Worm (Caenorhabditis elegans) whole organism, early embryonic: Measurements from ENCODE around the gene T01E8.1.

Experiments used
- aly-1 ChIP-seq: sonication (generic microtip); optimal IDR thresholded peaks from 2 replicates; lab custom pipeline; 2016; ENCODE audit warnings: missing genetic modification characterization, missing compliant biosample characterization
- ama-1 ChIP-seq: fragments of 150-350 bp; optimal IDR thresholded peaks from 2 replicates; lab custom pipeline; 2014
- ceh-13 ChIP-seq: fragments of 200-800 bp; sonication (Bioruptor generic); optimal IDR thresholded peaks from 2 replicates; lab custom pipeline; 2018; ENCODE audit warnings: mild to moderate bottlenecking, missing genetic modification characterization, missing compliant biosample characterization
- ceh-36 ChIP-seq: sonication (generic microtip); optimal IDR thresholded peaks from 2 replicates; lab custom pipeline; 2016; ENCODE audit warnings: missing genetic modification characterization, inconsistent platforms, missing compliant biosample characterization
- ets-7 ChIP-seq: sonication (generic microtip); optimal IDR thresholded peaks from 2 replicates; lab custom pipeline; 2016; ENCODE audit warnings: missing genotype, missing genetic modification characterization, missing compliant biosample characterization
- flt-1 ChIP-seq: fragments of 200-800 bp; sonication (Bioruptor generic); IDR thresholded peaks from 2 replicates; pipeline ENCODE4 v1.3.6; 2022; ENCODE audit warnings: missing genetic modification characterization, missing compliant biosample characterization
- hmg-4 ChIP-seq: fragments of 200-800 bp; sonication (Bioruptor generic); optimal IDR thresholded peaks from 2 replicates; lab custom pipeline; 2018; ENCODE audit warnings: mild to moderate bottlenecking, missing genetic modification characterization, missing compliant biosample characterization
- pes-1 ChIP-seq: fragments of 200-800 bp; sonication (Bioruptor generic); IDR thresholded peaks from 2 replicates; pipeline ENCODE4 v1.3.6; 2022; ENCODE audit warnings: missing genetic modification reagents, missing genetic modification characterization, missing compliant biosample characterization
- scrt-1 ChIP-seq: fragments of 200-800 bp; sonication (Bioruptor generic); IDR thresholded peaks from 2 replicates; pipeline ENCODE4 v1.3.6; 2022; ENCODE audit warnings: missing genetic modification characterization, missing compliant biosample characterization
- sea-1 ChIP-seq: fragments of 200-800 bp; sonication (Bioruptor generic); conservative IDR thresholded peaks from 2 replicates; pipeline ENCODE4 v1.3.6; 2022; ENCODE audit warnings: missing genetic modification characterization, missing compliant biosample characterization
- tbx-11 ChIP-seq: fragments of 200-800 bp; sonication (Bioruptor generic); IDR thresholded peaks from 2 replicates; pipeline ENCODE4 v1.3.6; 2022; ENCODE audit warnings: missing genetic modification characterization, missing compliant biosample characterization

DNA sequence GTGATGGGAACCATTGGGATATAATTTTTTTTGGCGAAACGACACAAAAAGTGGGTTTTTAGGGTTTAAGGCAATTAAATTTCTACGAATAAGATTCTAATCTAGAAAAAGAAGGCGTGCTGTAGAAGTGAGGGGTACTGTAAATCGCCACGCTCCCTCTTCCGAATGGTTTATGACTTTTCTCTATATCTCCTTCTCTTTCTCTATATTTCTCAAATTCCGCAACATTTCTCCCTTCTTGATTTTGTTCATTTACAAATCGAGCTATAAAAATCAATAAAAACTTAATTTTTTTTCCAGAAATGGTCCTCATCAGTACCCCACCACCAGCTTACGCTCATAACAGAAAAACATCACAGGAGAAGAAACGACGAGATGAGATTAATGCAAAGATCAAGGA is 11.6 kb downstream of the T01E8.1 start, which contains the start of gene ref-1:
- TF ChIP-seq scrt-1 (GFP tag; lab: Robert Waterston, UW) (no peak), ets-7 (tag; lab: Kevin White, UChicago) (no peak), hmg-4 (no peak), flt-1 (GFP tag; lab: Robert Waterston, UW) (no peak), tbx-11 (GFP tag; lab: Robert Waterston, UW) (no peak), ceh-13 (no peak), ama-1 (no peak), sea-1 (GFP tag; lab: Robert Waterston, UW) (no peak), pes-1 (GFP tag; lab: Robert Waterston, UW) (no peak), aly-1 (tag; lab: Kevin White, UChicago) (no peak), ceh-36 (tag; lab: Kevin White, UChicago) (no peak)
